Worm (Caenorhabditis elegans) whole organism, L4/young adult: ENCODE measurements around the gene K09E4.1.

Experiments used
- W03F9.2 ChIP-seq: fragments of 150-350 bp; optimal IDR thresholded peaks from 2 replicates; lab custom pipeline; 2014; ENCODE audit warnings: missing biosample characterization, missing genetic modification characterization
- him-1 ChIP-seq: sonication (generic microtip); optimal IDR thresholded peaks from 2 replicates; lab custom pipeline; 2016; ENCODE audit warnings: missing genotype, missing genetic modification reagents, missing genetic modification characterization, missing compliant biosample characterization

ce11 chrII:14129191-14129590, 8.4 kb upstream of the K09E4.1 start:
- TF ChIP-seq him-1 (tag; lab: Kevin White, UChicago) = no peak
- no peak for TF ChIP-seq W03F9.2 (tag; lab: Kevin White, UChicago)
